Worm (Caenorhabditis elegans) whole organism, L4 larva: ENCODE data around the gene C17H11.1.

Source experiments
- ZK337.2 ChIP-seq: fragments of 200-800 bp; sonication (Bioruptor generic); IDR thresholded peaks from 2 replicates; pipeline ENCODE4 v1.3.6; 2022; ENCODE audit warnings: missing genetic modification reagents, missing genetic modification characterization, missing compliant biosample characterization
- aha-1 ChIP-seq: fragments of 150-350 bp; peaks from one replicate; lab custom pipeline; 2014; ENCODE audit warnings: missing biosample characterization, missing genetic modification characterization
- dmd-6 ChIP-seq: fragments of 200-800 bp; sonication (Bioruptor generic); IDR thresholded peaks from 2 replicates; pipeline ENCODE4 v1.3.6; 2022; ENCODE audit warnings: missing genetic modification reagents, missing genetic modification characterization, missing compliant biosample characterization
- nhr-111 ChIP-seq: fragments of 200-800 bp; sonication (Bioruptor generic); optimal IDR thresholded peaks from 2 replicates; lab custom pipeline; 2018; ENCODE audit warnings: mild to moderate bottlenecking, missing genetic modification characterization, missing compliant biosample characterization
- unc-62 ChIP-seq, 3 experiments: fragments of 150-350 bp in 1 of 3; sonication (generic microtip); optimal IDR thresholded peaks in 2 of 3; peaks in 1 of 3; 1 replicate in 1 of 3; 2 replicates in 2 of 3; lab custom pipeline; 2014 to 2017; ENCODE audit warnings: missing biosample characterization in 3 of 3, missing genetic modification characterization in 3 of 3, missing genetic modification reagents in 3 of 3, missing genotype in 1 of 3

DNA sequence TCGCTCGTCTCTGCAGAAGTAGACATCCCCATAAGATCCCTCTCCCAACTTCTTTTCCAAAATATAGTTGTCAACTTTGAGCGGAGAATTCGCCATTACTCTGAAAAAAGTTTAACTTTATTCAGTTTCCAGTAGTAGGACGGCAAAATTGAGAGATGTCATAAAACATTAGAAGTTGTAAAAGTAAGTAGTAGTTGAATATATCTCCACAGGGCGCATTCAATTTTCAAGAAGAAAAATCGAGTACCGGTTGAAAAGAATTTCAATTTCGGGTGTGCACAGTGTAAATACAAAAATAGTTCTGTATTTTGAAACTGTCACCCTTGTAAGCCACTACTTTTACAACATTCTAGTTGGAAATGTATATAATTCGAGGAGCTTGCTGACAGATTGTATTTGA lies 23.1 kb upstream of the C17H11.1 start, which contains the start of gene F22F1.2:
- TF ChIP-seq nhr-111 (GFP tag; lab: Kevin White, UChicago) (no peak), ZK337.2 (GFP tag; lab: Robert Waterston, UW) (no peak), aha-1 (no peak), unc-62 (GFP tag; optimal IDR thresholded peaks at IDR 0.05 in 1 of 2; lab: Kevin White, UChicago) (no peak), unc-62 (tag; optimal IDR thresholded peaks at IDR 0.05; lab: Kevin White, UChicago) (no peak), dmd-6 (GFP tag; lab: Robert Waterston, UW) (no peak)
